Fruit fly (Drosophila melanogaster): ENCODE results near the gene tobi.

DNA sequence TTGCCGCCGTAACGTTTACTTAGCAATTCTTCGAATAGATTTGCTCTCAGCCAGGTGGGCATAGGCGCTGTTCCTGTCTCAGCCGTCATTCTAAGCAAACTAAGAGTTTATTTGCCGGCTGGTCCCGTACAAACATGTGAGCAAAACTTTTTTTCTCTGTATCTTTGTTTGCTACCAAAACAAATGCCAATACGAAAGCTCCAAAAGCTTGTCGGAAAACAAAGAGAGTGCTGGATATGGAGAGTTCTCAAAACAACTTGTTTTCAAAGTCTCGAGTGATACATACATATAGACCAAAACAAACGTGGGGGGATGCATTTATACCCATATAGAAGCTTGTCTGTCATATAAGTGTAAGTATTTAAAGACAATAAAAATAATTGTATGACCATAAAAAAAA lies 30.7 kb downstream of the tobi start, which contains the start of gene CG10559:
- TF ChIP-seq CTCF (optimal IDR thresholded peaks at IDR 0.05) (no peak), CG8478 (optimal IDR thresholded peaks at IDR 0.05) (no peak)
